Fruit fly (Drosophila melanogaster) whole organism, embryonic: ENCODE data around the gene CG8952.

ENCODE experiments used
- Aef1 ChIP-seq: fragments of 200-800 bp; sonication (Bioruptor generic); IDR thresholded peaks from 3 replicates; pipeline ENCODE4 v1.3.6; 2022; ENCODE audit warnings: missing biosample characterization, missing genetic modification characterization
- B-H1 ChIP-seq: fragments of 200-800 bp; sonication (Bioruptor generic); IDR thresholded peaks from 3 replicates; pipeline ENCODE4 v1.3.6; 2022; ENCODE audit warnings: missing biosample characterization, missing genetic modification characterization
- CG10543 ChIP-seq: fragments of 200-800 bp; sonication (Bioruptor generic); optimal IDR thresholded peaks from 3 replicates; lab custom pipeline; 2017; ENCODE audit warnings: missing biosample characterization, mild to moderate bottlenecking, missing genetic modification characterization, moderate library complexity
- CG11723 ChIP-seq: fragments of 200-800 bp; sonication (Bioruptor generic); optimal IDR thresholded peaks from 2 replicates; lab custom pipeline; 2017; ENCODE audit warnings: missing biosample characterization, mild to moderate bottlenecking, missing genetic modification characterization
- CG13287 ChIP-seq: fragments of 200-800 bp; sonication (Bioruptor generic); IDR thresholded peaks from 2 replicates; pipeline ENCODE4 v1.3.6; 2022; ENCODE audit warnings: missing biosample characterization, missing genetic modification characterization; ENCODE audit not compliant: partially characterized antibody
- CG14710 ChIP-seq: fragments of 200-800 bp; sonication (Bioruptor generic); optimal IDR thresholded peaks from 3 replicates; lab custom pipeline; 2019; ENCODE audit warnings: missing biosample characterization, mild to moderate bottlenecking, missing genetic modification characterization, moderate library complexity
- CG15514 ChIP-seq: fragments of 200-800 bp; sonication (Bioruptor generic); optimal IDR thresholded peaks from 3 replicates; lab custom pipeline; 2017; ENCODE audit warnings: missing biosample characterization, missing genetic modification characterization, mild to moderate bottlenecking, moderate library complexity, missing genetic modification reagents
- CG18599 ChIP-seq: fragments of 200-800 bp; sonication (Bioruptor generic); optimal IDR thresholded peaks from 3 replicates; lab custom pipeline; 2017; ENCODE audit warnings: missing biosample characterization, missing genetic modification characterization, mild to moderate bottlenecking, moderate library complexity, missing genetic modification reagents
- CG2202 ChIP-seq: fragments of 200-800 bp; sonication (Bioruptor generic); optimal IDR thresholded peaks from 2 replicates; lab custom pipeline; 2018; ENCODE audit warnings: missing biosample characterization, mild to moderate bottlenecking, missing genetic modification characterization
- CG3847 ChIP-seq: fragments of 200-800 bp; sonication (Bioruptor generic); IDR thresholded peaks from 2 replicates; pipeline ENCODE4 v1.3.6; 2022; ENCODE audit warnings: missing biosample characterization, missing genetic modification characterization
- CG6175 ChIP-seq: fragments of 200-800 bp; sonication (Bioruptor generic); IDR thresholded peaks from 3 replicates; pipeline ENCODE4 v1.3.6; 2022; ENCODE audit warnings: missing biosample characterization, missing genetic modification characterization
- CG6689 ChIP-seq: fragments of 200-800 bp; sonication (Bioruptor generic); IDR thresholded peaks from 2 replicates; pipeline ENCODE4 v1.3.6; 2022; ENCODE audit warnings: missing biosample characterization, missing genetic modification characterization
- CG7745 ChIP-seq: fragments of 200-800 bp; sonication (Bioruptor generic); optimal IDR thresholded peaks from 2 replicates; lab custom pipeline; 2018; ENCODE audit warnings: missing biosample characterization, mild to moderate bottlenecking, missing genetic modification characterization, moderate library complexity
- CG8944 ChIP-seq: fragments of 200-800 bp; sonication (Bioruptor generic); optimal IDR thresholded peaks from 3 replicates; lab custom pipeline; 2016; ENCODE audit warnings: missing biosample characterization, missing genetic modification characterization
- Doc2 ChIP-seq: fragments of 200-800 bp; sonication (Bioruptor generic); IDR thresholded peaks from 2 replicates; pipeline ENCODE4 v1.3.6; 2022; ENCODE audit warnings: missing biosample characterization, missing genetic modification characterization
- ERR ChIP-seq: fragments of 200-800 bp; sonication (Bioruptor generic); optimal IDR thresholded peaks from 2 replicates; lab custom pipeline; 2016; ENCODE audit warnings: missing biosample characterization, missing genetic modification characterization
- Gsc ChIP-seq: fragments of 200-800 bp; sonication (Bioruptor generic); IDR thresholded peaks from 2 replicates; pipeline ENCODE4 v1.3.6; 2022; ENCODE audit warnings: missing biosample characterization, missing genetic modification characterization
- HLH3B ChIP-seq: fragments of 200-800 bp; sonication (Bioruptor generic); IDR thresholded peaks from 2 replicates; pipeline ENCODE4 v1.3.6; 2022; ENCODE audit warnings: missing biosample characterization, missing genetic modification characterization
- Hey ChIP-seq: fragments of 200-800 bp; sonication (Bioruptor generic); optimal IDR thresholded peaks from 3 replicates; lab custom pipeline; 2018; ENCODE audit warnings: missing biosample characterization, mild to moderate bottlenecking, missing genetic modification characterization
- Hr78 ChIP-seq, 2 experiments: fragments of 200-800 bp in 1 of 2; fragments of >200 bp in 1 of 2; sonication (Bioruptor generic) in 1 of 2; optimal IDR thresholded peaks; 2 replicates each; lab custom pipeline; 2017 to 2019; ENCODE audit warnings: missing biosample characterization in 2 of 2, missing genetic modification characterization in 2 of 2, mild to moderate bottlenecking in 1 of 2, moderate library complexity in 1 of 2
- Lim3 ChIP-seq: fragments of 200-800 bp; sonication (Bioruptor generic); IDR thresholded peaks from 2 replicates; pipeline ENCODE4 v1.3.6; 2022; ENCODE audit warnings: missing biosample characterization, missing genetic modification characterization
- Med ChIP-seq: fragments of 200-800 bp; sonication (Bioruptor generic); peaks from one replicate; lab custom pipeline; 2016; ENCODE audit warnings: missing biosample characterization, missing genetic modification characterization, mild to moderate bottlenecking, inconsistent platforms, moderate library complexity
- NC2β ChIP-seq: fragments of 200-800 bp; sonication (Bioruptor generic); optimal IDR thresholded peaks from 2 replicates; lab custom pipeline; 2016; ENCODE audit warnings: missing biosample characterization, missing genetic modification characterization
- Pdp1 ChIP-seq, 2 experiments: fragments of 200-800 bp; sonication (Bioruptor generic); optimal IDR thresholded peaks; 3 replicates each; lab custom pipeline; 2016; ENCODE audit warnings: missing biosample characterization in 2 of 2, missing genetic modification characterization in 2 of 2, mild to moderate bottlenecking in 1 of 2, moderate library complexity in 1 of 2
- Scr ChIP-seq: fragments of 200-800 bp; sonication (Bioruptor generic); IDR thresholded peaks from 2 replicates; pipeline ENCODE4 v1.3.6; 2022; ENCODE audit warnings: missing biosample characterization, missing genetic modification characterization; ENCODE audit not compliant: partially characterized antibody
- Trl ChIP-seq, 3 experiments: fragments of >200 bp in 2 of 3; fragments of 200-800 bp in 1 of 3; sonication (Bioruptor generic) in 1 of 3; optimal IDR thresholded peaks; 2 replicates in 1 of 3; 3 replicates in 2 of 3; lab custom pipeline; 2016 to 2017; ENCODE audit warnings: missing biosample characterization in 1 of 3, missing genetic modification characterization in 1 of 3
- abd-A ChIP-seq: fragments of 200-800 bp; sonication (Bioruptor generic); optimal IDR thresholded peaks from 3 replicates; lab custom pipeline; 2019; ENCODE audit warnings: missing biosample characterization, mild to moderate bottlenecking, missing genetic modification characterization, moderate library complexity
- chinmo ChIP-seq: fragments of 200-800 bp; sonication (Bioruptor generic); IDR thresholded peaks from 4 replicates; pipeline ENCODE4 v1.3.6; 2022; ENCODE audit warnings: missing biosample characterization, missing genetic modification characterization; ENCODE audit not compliant: partially characterized antibody
- corto ChIP-seq: fragments of 200-800 bp; sonication (Bioruptor generic); optimal IDR thresholded peaks from 2 replicates; lab custom pipeline; 2016; ENCODE audit warnings: missing biosample characterization, mild to moderate bottlenecking, missing genetic modification characterization, moderate library complexity
- gcm ChIP-seq: fragments of 200-800 bp; sonication (Bioruptor generic); optimal IDR thresholded peaks from 2 replicates; lab custom pipeline; 2019; ENCODE audit warnings: missing biosample characterization, mild to moderate bottlenecking, missing genetic modification characterization, moderate library complexity
- gem ChIP-seq: fragments of 200-800 bp; sonication (Bioruptor generic); optimal IDR thresholded peaks from 2 replicates; lab custom pipeline; 2019; ENCODE audit warnings: missing biosample characterization, mild to moderate bottlenecking, missing genetic modification characterization, moderate library complexity
- insv ChIP-seq, 2 experiments: fragments of 200-800 bp; sonication (Bioruptor generic); optimal IDR thresholded peaks; 3 replicates each; lab custom pipeline; 2016 to 2018; ENCODE audit warnings: missing biosample characterization in 2 of 2, missing genetic modification characterization in 2 of 2
- kni ChIP-seq: fragments of 200-800 bp; sonication (Bioruptor generic); optimal IDR thresholded peaks from 3 replicates; lab custom pipeline; 2017; ENCODE audit warnings: mild to moderate bottlenecking, missing biosample characterization, missing genetic modification reagents, missing genetic modification characterization
- lbe ChIP-seq: fragments of 200-800 bp; sonication (Bioruptor generic); optimal IDR thresholded peaks from 2 replicates; lab custom pipeline; 2016; ENCODE audit warnings: missing biosample characterization, mild to moderate bottlenecking, missing genetic modification characterization
- lola ChIP-seq, 3 experiments: fragments of >200 bp in 2 of 3; fragments of 200-800 bp in 1 of 3; sonication (Bioruptor generic) in 1 of 3; optimal IDR thresholded peaks; 2 replicates each; lab custom pipeline; 2017 to 2019; ENCODE audit warnings: missing biosample characterization in 3 of 3, missing genetic modification characterization in 3 of 3, mild to moderate bottlenecking in 1 of 3, moderate library complexity in 1 of 3
- mirr ChIP-seq: fragments of 200-800 bp; sonication (Bioruptor generic); optimal IDR thresholded peaks from 3 replicates; lab custom pipeline; 2018; ENCODE audit warnings: missing biosample characterization, mild to moderate bottlenecking, missing genetic modification characterization
- pros ChIP-seq: fragments of 200-800 bp; sonication (Bioruptor generic); optimal IDR thresholded peaks from 3 replicates; lab custom pipeline; 2019; ENCODE audit warnings: missing biosample characterization, mild to moderate bottlenecking, missing genetic modification characterization, moderate library complexity
- rib ChIP-seq: fragments of 200-800 bp; sonication (Bioruptor generic); IDR thresholded peaks from 2 replicates; pipeline ENCODE4 v1.3.6; 2022; ENCODE audit warnings: missing biosample characterization, missing genetic modification characterization
- sd ChIP-seq: fragments of 200-800 bp; sonication (Bioruptor generic); optimal IDR thresholded peaks from 3 replicates; lab custom pipeline; 2018; ENCODE audit warnings: missing biosample characterization, mild to moderate bottlenecking, missing genetic modification characterization, moderate library complexity
- sens ChIP-seq: fragments of 200-800 bp; sonication (Bioruptor generic); peaks from one replicate; lab custom pipeline; 2016; ENCODE audit warnings: missing biosample characterization, missing genetic modification characterization
- sr ChIP-seq: fragments of 200-800 bp; sonication (Bioruptor generic); IDR thresholded peaks from 3 replicates; pipeline ENCODE4 v1.3.6; 2022; ENCODE audit warnings: missing biosample characterization, missing genetic modification characterization
- stc ChIP-seq: fragments of 200-800 bp; sonication (Bioruptor generic); IDR thresholded peaks from 2 replicates; pipeline ENCODE4 v1.3.6; 2022; ENCODE audit warnings: missing biosample characterization, missing genetic modification characterization
- sug ChIP-seq: fragments of 200-800 bp; optimal IDR thresholded peaks from 2 replicates; lab custom pipeline; 2019; ENCODE audit warnings: missing biosample characterization, mild to moderate bottlenecking, missing genetic modification characterization, moderate library complexity
- unc-4 ChIP-seq: fragments of 200-800 bp; sonication (Bioruptor generic); IDR thresholded peaks from 2 replicates; pipeline ENCODE4 v1.3.6; 2022; ENCODE audit warnings: missing biosample characterization, missing genetic modification characterization; ENCODE audit not compliant: partially characterized antibody
- z ChIP-seq: fragments of 200-800 bp; sonication (Bioruptor generic); IDR thresholded peaks from 3 replicates; pipeline ENCODE4 v1.3.6; 2022; ENCODE audit warnings: missing biosample characterization, missing genetic modification characterization
- zen2 ChIP-seq: fragments of 200-800 bp; sonication (Bioruptor generic); IDR thresholded peaks from 3 replicates; pipeline ENCODE4 v1.3.6; 2022; ENCODE audit warnings: missing biosample characterization, missing genetic modification characterization; ENCODE audit not compliant: partially characterized antibody

CG8952 gene

DNA sequence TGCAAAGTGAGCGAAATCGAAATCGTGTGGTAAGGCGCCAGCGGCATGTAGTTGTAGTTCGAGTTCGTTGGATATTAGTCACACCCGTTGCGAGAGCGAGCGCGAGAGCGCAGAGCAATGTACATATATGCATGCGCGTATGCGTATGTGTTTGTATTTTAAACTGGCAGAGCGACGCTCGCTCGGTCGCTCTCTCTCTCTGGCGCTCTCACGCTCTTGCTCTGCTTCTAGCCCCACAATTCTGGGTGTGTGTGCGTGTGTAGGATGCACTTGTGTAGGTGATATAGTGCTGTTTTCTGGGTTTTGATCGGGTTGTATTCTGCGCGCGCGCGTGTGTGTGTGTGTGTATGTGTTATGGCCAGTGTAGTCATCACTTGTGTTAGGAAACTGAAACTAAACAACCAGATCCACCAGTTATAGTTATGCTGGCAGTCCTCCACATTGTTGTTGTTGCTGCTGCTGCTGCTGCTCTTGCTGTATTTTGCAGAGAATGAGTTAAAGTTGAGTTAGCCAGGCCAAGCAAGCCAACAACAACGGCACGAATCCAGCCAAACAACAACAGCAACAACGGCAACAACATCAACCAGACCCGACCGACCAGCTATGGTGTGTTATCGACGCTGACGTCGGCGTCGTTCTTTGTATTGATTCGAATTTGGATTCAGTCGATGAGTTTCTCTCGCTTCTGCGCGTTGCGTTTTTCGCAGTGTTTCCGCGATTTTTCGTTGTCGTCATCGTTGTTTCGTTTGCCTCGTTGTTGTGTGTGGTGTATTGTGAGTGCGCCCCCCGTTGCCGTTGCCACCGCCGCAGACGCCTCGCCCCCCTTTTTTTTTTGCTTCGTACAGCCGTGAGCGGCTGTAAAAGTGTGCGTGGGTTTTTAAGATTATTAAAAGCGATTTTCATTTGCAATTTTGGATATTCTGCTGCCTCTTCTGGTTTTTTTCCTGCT lies 45.7 kb upstream of the CG8952 start (continued):
- TF ChIP-seq CG13287 (GFP tag; lab: Robert Waterston, UW): peak; percentile 32; the same call in 1 of the 2 replicates
- peak; percentile 26; the same call in 1 of the 2 replicates for TF ChIP-seq stc (GFP tag; lab: Robert Waterston, UW)
- TF ChIP-seq ERR (GFP tag; lab: Kevin White, UChicago): no peak
- TF ChIP-seq Gsc (GFP tag; lab: Robert Waterston, UW): no peak
- no peak for TF ChIP-seq CG8944 (GFP tag; lab: Kevin White, UChicago)
- peak; percentile 14; the same call in 1 of the 2 replicates for TF ChIP-seq HLH3B (GFP tag; lab: Robert Waterston, UW)
- TF ChIP-seq CG3847: no peak
- TF ChIP-seq CG14710 (tag; lab: Kevin White, UChicago): peak; percentile 10
- TF ChIP-seq abd-A: peak; percentile 64
- TF ChIP-seq CG15514 (GFP tag; lab: Kevin White, UChicago): peak; percentile 30
- TF ChIP-seq sd: peak; percentile 79
- peak; percentile 40; the same call in 1 of the 2 replicates for TF ChIP-seq unc-4 (GFP tag; lab: Robert Waterston, UW)
- TF ChIP-seq CG10543 (GFP tag; lab: Kevin White, UChicago): peak; percentile 66
- TF ChIP-seq sr: peak; percentile 82
- TF ChIP-seq lbe (GFP tag; lab: Kevin White, UChicago): peak; percentile 48
- peak; percentile 8 for TF ChIP-seq Hey (tag; lab: Kevin White, UChicago)
- peak; percentile 66 for TF ChIP-seq pros (GFP tag; lab: Kevin White, UChicago)
- TF ChIP-seq Med (GFP tag; lab: Kevin White, UChicago): peak; percentile 32
- peak; percentile 96 for TF ChIP-seq chinmo (GFP tag; lab: Robert Waterston, UW)
- peak; percentile 98 for TF ChIP-seq kni (GFP tag; lab: Kevin White, UChicago)
- no peak for TF ChIP-seq Lim3 (GFP tag; lab: Robert Waterston, UW)
- no peak for TF ChIP-seq gem
- no peak for TF ChIP-seq NC2β
- peak; percentile 82 for TF ChIP-seq rib (GFP tag; lab: Robert Waterston, UW)
- TF ChIP-seq Aef1 (GFP tag; lab: Robert Waterston, UW): peak; percentile 61
- TF ChIP-seq sug (tag; lab: Kevin White, UChicago): peak; percentile 26
- peak; percentile 45; the same call in 2 of the 3 replicates for TF ChIP-seq zen2 (GFP tag; lab: Robert Waterston, UW)
- TF ChIP-seq Scr (GFP tag; lab: Robert Waterston, UW): peak; percentile 23; the same call in 1 of the 2 replicates
- no peak for TF ChIP-seq CG2202
- TF ChIP-seq CG18599: peak; percentile 10
- TF ChIP-seq Pdp1 (GFP tag; optimal IDR thresholded peaks at IDR 0.05; lab: Kevin White, UChicago): peak in 1 of 2 experiments; percentile 31
- TF ChIP-seq CG11723 (GFP tag; lab: Kevin White, UChicago): no peak
- peak; percentile 7 for TF ChIP-seq sens (GFP tag; lab: Kevin White, UChicago)
- peak in 1 of 2 experiments; percentile 21 for TF ChIP-seq Hr78 (GFP tag; optimal IDR thresholded peaks at IDR 0.05; lab: Kevin White, UChicago)
- peak; percentile 98 to 99 for TF ChIP-seq Trl (optimal IDR thresholded peaks at IDR 0.05; lab: Kevin White, UChicago)
- TF ChIP-seq Trl (GFP tag; optimal IDR thresholded peaks at IDR 0.05; lab: Kevin White, UChicago): peak; percentile 61
- peak; percentile 56; the same call in 1 of the 3 replicates for TF ChIP-seq z
- no peak; the same call in 2 of the 3 replicates for TF ChIP-seq B-H1
- peak; percentile 54 for TF ChIP-seq corto
- TF ChIP-seq Doc2 (GFP tag; lab: Robert Waterston, UW): no peak
- TF ChIP-seq CG6175 (GFP tag; lab: Robert Waterston, UW): peak; percentile 95
- peak; percentile 44 for TF ChIP-seq mirr (GFP tag; lab: Kevin White, UChicago)
- no peak for TF ChIP-seq CG7745 (tag; lab: Kevin White, UChicago)
- TF ChIP-seq lola (GFP tag; optimal IDR thresholded peaks at IDR 0.05; lab: Kevin White, UChicago): peak in 1 of 3 experiments; percentile 61
- no peak for TF ChIP-seq CG6689 (GFP tag; lab: Robert Waterston, UW)
- peak; percentile 19 for TF ChIP-seq gcm
- peak in 1 of 2 experiments; percentile 64 for TF ChIP-seq insv (GFP tag; optimal IDR thresholded peaks at IDR 0.05; lab: Kevin White, UChicago)
